Fruit fly (Drosophila melanogaster): ENCODE measurements around the gene Cpr35B.

The Cpr35B gene

dm6 chr2L:14409428-14409933 is 15.5 kb downstream of the Cpr35B start, which contains the start of gene elB (continued):
- no peak for TF ChIP-seq Bdp1 (GFP tag; optimal IDR thresholded peaks at IDR 0.05)
- TF ChIP-seq CG9437 (GFP tag; optimal IDR thresholded peaks at IDR 0.05), result no peak
- 0 out of 3 replicates have a peak, but pooled peaks have one; percentile 41 for TF ChIP-seq HLH4C (GFP tag; IDR thresholded peaks at IDR 0.05; ENCODE audit: partially characterized antibody)
- TF ChIP-seq sna (GFP tag; IDR thresholded peaks at IDR 0.05; ENCODE audit: partially characterized antibody), result peak; percentile 70
- TF ChIP-seq Stat92E (GFP tag; optimal IDR thresholded peaks at IDR 0.05), result no peak
- no peak for TF ChIP-seq CG13894 (tag; optimal IDR thresholded peaks at IDR 0.05)
- TF ChIP-seq Trl (optimal IDR thresholded peaks at IDR 0.05), result peak; percentile 98 to 100
- peak; percentile 88 for TF ChIP-seq Trl (GFP tag; optimal IDR thresholded peaks at IDR 0.05)
- no peak for TF ChIP-seq CG17361 (GFP tag; IDR thresholded peaks at IDR 0.05)
- no peak for TF ChIP-seq danr (GFP tag; IDR thresholded peaks at IDR 0.05)
- TF ChIP-seq kah (GFP tag; optimal IDR thresholded peaks at IDR 0.05), result peak; percentile 91
- TF ChIP-seq CG5245 (GFP tag; optimal IDR thresholded peaks at IDR 0.05), result no peak
- no peak for TF ChIP-seq CG9876 (GFP tag; optimal IDR thresholded peaks at IDR 0.05)
- TF ChIP-seq h (optimal IDR thresholded peaks at IDR 0.05), result no peak
- TF ChIP-seq CG4424 (GFP tag; optimal IDR thresholded peaks at IDR 0.05), result peak; percentile 95
- no peak for TF ChIP-seq Ravus (GFP tag; IDR thresholded peaks at IDR 0.05)
- TF ChIP-seq Scr (GFP tag; IDR thresholded peaks at IDR 0.05; ENCODE audit: partially characterized antibody), result peak; percentile 52
- no peak for TF ChIP-seq CoRest (tag; optimal IDR thresholded peaks at IDR 0.05)
- no peak for TF ChIP-seq CG15696 (tag; optimal IDR thresholded peaks at IDR 0.05)
- TF ChIP-seq CG17359 (tag; optimal IDR thresholded peaks at IDR 0.05), result peak; percentile 9
- no peak for TF ChIP-seq HmgD (GFP tag; optimal IDR thresholded peaks at IDR 0.05)
- TF ChIP-seq CG8478 (optimal IDR thresholded peaks at IDR 0.05), result no peak
- no peak for TF ChIP-seq emc (GFP tag; optimal IDR thresholded peaks at IDR 0.05)
- TF ChIP-seq CG2678 (tag; optimal IDR thresholded peaks at IDR 0.05), result no peak
- TF ChIP-seq CG6765 (GFP tag; optimal IDR thresholded peaks at IDR 0.05), result no peak
- TF ChIP-seq CG6683 (GFP tag; optimal IDR thresholded peaks at IDR 0.05), result no peak
- no peak for TF ChIP-seq Doc2 (GFP tag; IDR thresholded peaks at IDR 0.05)
- 0 out of 2 replicates have a peak, but pooled peaks have one; percentile 31 for TF ChIP-seq Awh (GFP tag; IDR thresholded peaks at IDR 0.05)
- peak; percentile 71 for TF ChIP-seq Aef1 (GFP tag; IDR thresholded peaks at IDR 0.05)
- no peak for TF ChIP-seq dysf (GFP tag; IDR thresholded peaks at IDR 0.05)
- TF ChIP-seq kni (GFP tag; optimal IDR thresholded peaks at IDR 0.05), result peak; percentile 78
- TF ChIP-seq CG17186 (GFP tag; optimal IDR thresholded peaks at IDR 0.05), result no peak
- no peak for TF ChIP-seq pita (GFP tag; optimal IDR thresholded peaks at IDR 0.05)
- no peak for TF ChIP-seq br (optimal IDR thresholded peaks at IDR 0.05)
- TF ChIP-seq BEAF-32 (GFP tag; optimal IDR thresholded peaks at IDR 0.05), result no peak
- TF ChIP-seq pb (GFP tag; optimal IDR thresholded peaks at IDR 0.05), result no peak
- peak; percentile 31; the same call in 1 of the 3 replicates for TF ChIP-seq mld (GFP tag; IDR thresholded peaks at IDR 0.05; ENCODE audit: partially characterized antibody)
- TF ChIP-seq PHDP (tag; optimal IDR thresholded peaks at IDR 0.05), result no peak
- TF ChIP-seq Mes4 (GFP tag; optimal IDR thresholded peaks at IDR 0.05), result no peak
- TF ChIP-seq chinmo (GFP tag; IDR thresholded peaks at IDR 0.05; ENCODE audit: partially characterized antibody), result peak; percentile 96; the same call in 3 of the 4 replicates
- no peak for TF ChIP-seq CG18011 (GFP tag; optimal IDR thresholded peaks at IDR 0.05)
- peak; percentile 1 for TF ChIP-seq CG12219 (GFP tag; optimal IDR thresholded peaks at IDR 0.05)
- peak; percentile 16; the same call in 1 of the 2 replicates for TF ChIP-seq E2f1 (GFP tag; IDR thresholded peaks at IDR 0.05)
- TF ChIP-seq CG30020 (tag; optimal IDR thresholded peaks at IDR 0.05), result no peak
- no peak for TF ChIP-seq Rx (GFP tag; IDR thresholded peaks at IDR 0.05)
- TF ChIP-seq CG3163 (GFP tag; optimal IDR thresholded peaks at IDR 0.05), result peak; percentile 77
- TF ChIP-seq CG10543 (GFP tag; optimal IDR thresholded peaks at IDR 0.05), result no peak
- TF ChIP-seq CG11398 (GFP tag; optimal IDR thresholded peaks at IDR 0.05), result peak; percentile 15
- 0 out of 2 replicates have a peak, but pooled peaks have one; percentile 13 for TF ChIP-seq bowl (GFP tag; IDR thresholded peaks at IDR 0.05)
- no peak for TF ChIP-seq Opbp (GFP tag; IDR thresholded peaks at IDR 0.05; ENCODE audit: partially characterized antibody)
- peak; percentile 66 for TF ChIP-seq CG6854 (GFP tag; optimal IDR thresholded peaks at IDR 0.05)

Measured in whole organism, embryonic.